Worm (Caenorhabditis elegans): ENCODE results near the gene K08H2.2.

The K08H2.2 gene

DNA sequence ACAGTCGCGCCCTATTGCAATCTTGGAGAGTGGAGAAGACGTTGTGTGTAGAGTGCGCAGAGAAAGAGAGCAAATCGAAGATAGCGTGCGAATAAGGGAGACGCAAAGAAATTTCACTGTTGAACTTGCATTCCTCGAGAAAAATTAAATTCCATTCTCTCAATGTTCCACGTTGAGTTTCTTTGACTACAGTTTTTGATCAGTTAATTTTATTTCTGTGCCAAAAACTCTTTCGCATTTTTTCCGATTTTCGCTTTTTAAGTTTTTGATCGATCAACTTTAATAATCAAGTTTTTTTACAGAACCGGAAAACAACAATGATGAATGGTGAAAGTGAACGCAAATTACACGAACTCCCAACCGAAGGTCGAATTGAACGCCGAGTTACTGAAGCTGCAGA is 2.3 kb upstream of the K08H2.2 start, which contains the start of gene K08H2.3:
TSS of gene K08H2.3 (plus strand) at position 301 of the 400 bp plus-strand sequence.
- TF ChIP-seq fos-1 (tag; optimal IDR thresholded peaks at IDR 0.05) (no peak), zag-1 (tag; optimal IDR thresholded peaks at IDR 0.05) (no peak), nhr-10 (tag; optimal IDR thresholded peaks at IDR 0.05) (no peak), skn-1 (tag; optimal IDR thresholded peaks at IDR 0.05) (no peak), nhr-25 (tag; optimal IDR thresholded peaks at IDR 0.05) (no peak), unc-39 (tag; optimal IDR thresholded peaks at IDR 0.05) (no peak), sem-4 (tag; optimal IDR thresholded peaks at IDR 0.05) (no peak), lin-11 (tag; optimal IDR thresholded peaks at IDR 0.05) (no peak), ztf-4 (tag; optimal IDR thresholded peaks at IDR 0.05) (no peak), nhr-21 (tag; optimal IDR thresholded peaks at IDR 0.05) (no peak), ztf-11 (tag; optimal IDR thresholded peaks at IDR 0.05) (no peak), egl-27 (tag; optimal IDR thresholded peaks at IDR 0.05) (no peak), ztf-1 (GFP tag; conservative IDR thresholded peaks at IDR 0.05) (no peak), crh-2 (tag; optimal IDR thresholded peaks at IDR 0.05) (no peak), elt-1 (tag; optimal IDR thresholded peaks at IDR 0.05) (no peak), blmp-1 (tag; optimal IDR thresholded peaks at IDR 0.05; ENCODE audit: insufficient read depth) (no peak), C34F6.9 (tag; optimal IDR thresholded peaks at IDR 0.05) (no peak), peb-1 (tag; optimal IDR thresholded peaks at IDR 0.05) (no peak), elt-3 (tag; optimal IDR thresholded peaks at IDR 0.05) (no peak), gmeb-1 (tag; optimal IDR thresholded peaks at IDR 0.05) (no peak)

- TF ChIP-seq blmp-1 (tag; optimal IDR thresholded peaks at IDR 0.05; ENCODE audit: insufficient read depth) (no peak), sem-4 (tag; optimal IDR thresholded peaks at IDR 0.05) (no peak), egl-27 (tag; optimal IDR thresholded peaks at IDR 0.05) (no peak), skn-1 (tag; optimal IDR thresholded peaks at IDR 0.05) (no peak), mbf-1 (tag; optimal IDR thresholded peaks at IDR 0.05) (no peak), C34F6.9 (tag; optimal IDR thresholded peaks at IDR 0.05) (no peak), R02D3.7 (tag; optimal IDR thresholded peaks at IDR 0.05) (no peak), unc-62 (GFP tag; optimal IDR thresholded peaks at IDR 0.05) (no peak), mdl-1 (tag; optimal IDR thresholded peaks at IDR 0.05) (no peak), elt-1 (tag; optimal IDR thresholded peaks at IDR 0.05) (no peak), ceh-82 (tag; optimal IDR thresholded peaks at IDR 0.05) (no peak), ztf-1 (GFP tag; conservative IDR thresholded peaks at IDR 0.05) (no peak), mab-5 (tag; optimal IDR thresholded peaks at IDR 0.05) (no peak), peb-1 (tag; optimal IDR thresholded peaks at IDR 0.05) (no peak), dmd-4 (tag; optimal IDR thresholded peaks at IDR 0.05) (no peak), sma-3 (GFP tag; optimal IDR thresholded peaks at IDR 0.05) (no peak), lin-13 (GFP tag; optimal IDR thresholded peaks at IDR 0.05) (no peak), F13H6.1 (tag; optimal IDR thresholded peaks at IDR 0.05) (no peak)
Observed at ce11 chrX:13232259-13232658, 2.5 kb downstream of the K08H2.2 start, which contains the start of gene bgnt-1.5. Gene bgnt-1.5, minus strand, starts transcription at chrX:13232359.

- no peak for TF ChIP-seq R02D3.7 (tag; optimal IDR thresholded peaks at IDR 0.05)
- TF ChIP-seq nhr-6 (tag; optimal IDR thresholded peaks at IDR 0.05), result no peak
- no peak for TF ChIP-seq nhr-77 (tag; optimal IDR thresholded peaks at IDR 0.05)
- TF ChIP-seq nhr-11 (tag; optimal IDR thresholded peaks at IDR 0.05), result no peak
- TF ChIP-seq lsy-2 (tag; optimal IDR thresholded peaks at IDR 0.05), result no peak
- no peak for TF ChIP-seq skn-1 (tag; optimal IDR thresholded peaks at IDR 0.05)
- no peak for TF ChIP-seq crh-2 (tag; optimal IDR thresholded peaks at IDR 0.05)
- no peak for TF ChIP-seq unc-62 (GFP tag; optimal IDR thresholded peaks at IDR 0.05)
- TF ChIP-seq Y55F3AM.14 (GFP tag; optimal IDR thresholded peaks at IDR 0.05), result no peak
- TF ChIP-seq unc-39 (tag; optimal IDR thresholded peaks at IDR 0.05), result no peak
- no peak for TF ChIP-seq lin-39 (tag; optimal IDR thresholded peaks at IDR 0.05)
- no peak for TF ChIP-seq C34F6.9 (tag; optimal IDR thresholded peaks at IDR 0.05)
- no peak for TF ChIP-seq ceh-82 (tag; optimal IDR thresholded peaks at IDR 0.05)
- no peak for TF ChIP-seq snpc-4 (tag; optimal IDR thresholded peaks at IDR 0.05)
- no peak for TF ChIP-seq nhr-12 (tag; optimal IDR thresholded peaks at IDR 0.05)
- TF ChIP-seq nhr-10 (tag; optimal IDR thresholded peaks at IDR 0.05), result no peak
- TF ChIP-seq elt-3 (tag; optimal IDR thresholded peaks at IDR 0.05), result no peak
Observed at ce11 chrX:13227778-13228177, 7.0 kb downstream of the K08H2.2 start.

DNA sequence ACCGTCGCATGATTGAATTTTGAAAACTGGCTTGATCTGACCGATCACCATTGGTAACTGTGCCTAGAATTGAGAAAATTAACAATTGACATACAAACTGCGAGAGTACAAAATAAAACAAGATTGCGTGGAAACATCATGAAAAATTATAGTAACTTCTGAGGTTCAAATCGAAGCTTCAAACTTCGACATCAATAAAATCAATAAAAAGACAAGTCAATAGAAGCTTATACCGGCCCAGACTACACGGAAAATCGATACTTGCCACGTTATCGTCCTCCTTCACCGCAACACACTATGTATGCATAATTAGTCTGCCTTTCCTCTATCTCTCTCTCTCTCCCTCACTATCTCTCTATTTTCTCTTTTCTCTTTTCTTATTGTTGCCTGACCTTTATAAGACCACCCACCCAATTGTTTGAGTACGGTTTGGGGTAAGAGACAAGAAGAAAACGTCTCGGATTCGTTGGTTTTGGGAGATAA is 8.1 kb downstream of the K08H2.2 start, which contains the start of gene skr-21:
TSS of gene skr-21 (minus strand) at position 51 of the 483 bp plus-strand sequence.
- TF ChIP-seq crh-2 (tag; optimal IDR thresholded peaks at IDR 0.05) (peak; percentile 69), gmeb-1 (tag; optimal IDR thresholded peaks at IDR 0.05) (no peak)

All from whole organism, L2 larva.